Fruit fly (Drosophila melanogaster) whole organism, adult: ENCODE measurements around the gene ssp5.

Experiments used
- CG11617 ChIP-seq: fragments of 200-800 bp; sonication (Bioruptor generic); optimal IDR thresholded peaks from 2 replicates; lab custom pipeline; 2017; ENCODE audit warnings: mild to moderate bottlenecking, missing biosample characterization, missing genetic modification reagents, missing genetic modification characterization
- CG12768 ChIP-seq: fragments of 200-800 bp; sonication (Bioruptor generic); optimal IDR thresholded peaks from 2 replicates; lab custom pipeline; 2017; ENCODE audit warnings: missing biosample characterization, missing genetic modification characterization, mild to moderate bottlenecking, moderate library complexity, missing genetic modification reagents
- CG14711 ChIP-seq: fragments of 200-800 bp; sonication (Bioruptor generic); optimal IDR thresholded peaks from 2 replicates; lab custom pipeline; 2018; ENCODE audit warnings: missing biosample characterization, mild to moderate bottlenecking, missing genetic modification characterization, moderate library complexity
- CG1620 ChIP-seq: fragments of 200-800 bp; sonication (Bioruptor generic); optimal IDR thresholded peaks from 2 replicates; lab custom pipeline; 2016; ENCODE audit warnings: missing biosample characterization, missing genetic modification characterization
- CG33017 ChIP-seq: fragments of 200-800 bp; sonication (Bioruptor generic); optimal IDR thresholded peaks from 2 replicates; lab custom pipeline; 2018; ENCODE audit warnings: missing biosample characterization, mild to moderate bottlenecking, missing genetic modification characterization, moderate library complexity
- CG5204 ChIP-seq: fragments of 200-800 bp; sonication (Bioruptor generic); optimal IDR thresholded peaks from 2 replicates; lab custom pipeline; 2016; ENCODE audit warnings: missing biosample characterization, missing genetic modification characterization
- CG7045 ChIP-seq: fragments of 200-800 bp; sonication (Bioruptor generic); optimal IDR thresholded peaks from 2 replicates; lab custom pipeline; 2017; ENCODE audit warnings: missing biosample characterization, mild to moderate bottlenecking, missing genetic modification characterization
- CG7101 ChIP-seq: fragments of 200-800 bp; sonication (Bioruptor generic); optimal IDR thresholded peaks from 2 replicates; lab custom pipeline; 2018; ENCODE audit warnings: missing biosample characterization, mild to moderate bottlenecking, missing genetic modification characterization, moderate library complexity
- Clk ChIP-seq: fragments of 200-800 bp; sonication (Bioruptor generic); optimal IDR thresholded peaks from 2 replicates; lab custom pipeline; 2017; ENCODE audit warnings: missing biosample characterization, missing genetic modification characterization
- Crg-1 ChIP-seq: fragments of 200-800 bp; sonication (Bioruptor generic); optimal IDR thresholded peaks from 2 replicates; lab custom pipeline; 2016; ENCODE audit warnings: missing biosample characterization, missing genetic modification characterization
- Hr96 ChIP-seq: fragments of 200-800 bp; sonication (Bioruptor generic); optimal IDR thresholded peaks from 2 replicates; lab custom pipeline; 2016; ENCODE audit warnings: missing biosample characterization, missing genetic modification characterization
- Mnt ChIP-seq: fragments of 200-800 bp; sonication (Bioruptor generic); optimal IDR thresholded peaks from 2 replicates; lab custom pipeline; 2016; ENCODE audit warnings: missing biosample characterization, mild to moderate bottlenecking, missing genetic modification characterization
- bab1 ChIP-seq: fragments of 200-800 bp; sonication (Bioruptor generic); optimal IDR thresholded peaks from 3 replicates; lab custom pipeline; 2019; ENCODE audit warnings: missing biosample characterization, mild to moderate bottlenecking, missing genetic modification characterization, moderate library complexity
- cic ChIP-seq: fragments of 200-800 bp; sonication (Bioruptor generic); optimal IDR thresholded peaks from 2 replicates; lab custom pipeline; 2017; ENCODE audit warnings: missing biosample characterization, mild to moderate bottlenecking, missing genetic modification characterization, moderate library complexity
- cnc ChIP-seq, 2 experiments: fragments of >200 bp; optimal IDR thresholded peaks; 2 replicates each; lab custom pipeline; 2017
- kay ChIP-seq: fragments of 200-800 bp; sonication (Bioruptor generic); peaks from one replicate; lab custom pipeline; 2016; ENCODE audit warnings: missing biosample characterization, missing genetic modification characterization, borderline replicate concordance
- ovo ChIP-seq: fragments of 200-800 bp; sonication (Bioruptor generic); optimal IDR thresholded peaks from 2 replicates; lab custom pipeline; 2016; ENCODE audit warnings: missing biosample characterization, missing genetic modification characterization
- pad ChIP-seq: fragments of 200-800 bp; sonication (Bioruptor generic); optimal IDR thresholded peaks from 3 replicates; lab custom pipeline; 2017; ENCODE audit warnings: missing biosample characterization, missing genetic modification characterization, mild to moderate bottlenecking, moderate library complexity, missing genetic modification reagents
- tj ChIP-seq: fragments of 200-800 bp; sonication (Bioruptor generic); optimal IDR thresholded peaks from 3 replicates; lab custom pipeline; 2017; ENCODE audit warnings: missing biosample characterization, mild to moderate bottlenecking, missing genetic modification characterization, moderate library complexity
- toe ChIP-seq: fragments of 200-800 bp; sonication (Bioruptor generic); optimal IDR thresholded peaks from 2 replicates; lab custom pipeline; 2016; ENCODE audit warnings: missing biosample characterization, missing genetic modification characterization

ssp5 gene

DNA sequence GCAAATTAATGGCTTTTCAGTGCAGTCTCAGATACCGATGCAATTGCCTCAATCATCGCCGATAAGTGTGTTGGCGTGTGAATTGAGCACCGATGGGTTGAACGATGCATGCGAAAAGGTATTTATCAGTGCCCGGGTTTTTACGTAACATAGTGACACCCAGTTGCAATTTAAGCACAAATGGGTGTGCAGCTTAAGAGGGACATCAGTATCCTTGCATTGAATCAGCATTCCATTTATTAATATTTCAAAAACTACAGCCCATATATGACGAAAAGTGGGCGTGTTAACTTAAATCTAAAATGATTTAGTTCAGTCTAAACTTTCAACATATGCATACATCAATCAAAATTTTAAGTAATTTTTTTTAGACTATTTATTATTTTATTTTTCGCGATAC, at the start of gene ssp5:
ssp5 (plus strand) TSS at position 301 of the 400 bp plus-strand sequence.
- no peak for TF ChIP-seq kay (GFP tag; lab: Kevin White, UChicago)
- no peak for TF ChIP-seq CG33017
- TF ChIP-seq bab1 (GFP tag; lab: Kevin White, UChicago), result no peak
- no peak for TF ChIP-seq cnc (optimal IDR thresholded peaks at IDR 0.05; lab: Kevin White, UChicago)
- no peak for TF ChIP-seq toe (GFP tag; lab: Kevin White, UChicago)
- no peak for TF ChIP-seq Crg-1
- no peak for TF ChIP-seq CG7045
- TF ChIP-seq CG1620, result no peak
- TF ChIP-seq CG7101 (tag; lab: Kevin White, UChicago), result no peak
- no peak for TF ChIP-seq CG14711 (tag; lab: Kevin White, UChicago)

DNA sequence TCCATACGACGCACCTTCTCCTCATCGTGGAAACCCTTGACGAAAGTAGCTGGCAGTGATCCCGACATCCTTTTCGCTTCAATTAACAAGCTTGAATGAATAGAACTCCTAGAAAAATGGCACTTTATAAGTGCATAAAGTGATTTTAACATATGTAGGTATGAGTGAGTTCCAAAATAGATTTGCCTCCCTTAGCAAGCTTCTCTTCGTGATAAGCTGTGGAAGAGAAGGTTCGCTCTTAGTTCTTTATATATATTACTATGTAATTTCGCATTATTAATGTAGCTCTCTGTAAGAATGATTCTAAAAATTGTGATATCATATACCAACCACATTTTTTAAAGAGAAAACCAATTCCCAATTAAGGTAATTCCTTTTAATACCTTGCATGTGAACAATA, 48.5 kb upstream of the ssp5 start, which contains the start of gene CG3397:
CG3397 (minus strand) TSS at position 101 of the 400 bp plus-strand sequence.
- TF ChIP-seq CG1620, result no peak
- no peak for TF ChIP-seq Clk (GFP tag; lab: Kevin White, UChicago)
- no peak for TF ChIP-seq Hr96 (GFP tag; lab: Kevin White, UChicago)
- no peak for TF ChIP-seq CG11617 (GFP tag; lab: Kevin White, UChicago)
- no peak for TF ChIP-seq bab1 (GFP tag; lab: Kevin White, UChicago)
- TF ChIP-seq cnc (optimal IDR thresholded peaks at IDR 0.05; lab: Kevin White, UChicago), result no peak
- TF ChIP-seq CG33017, result no peak
- TF ChIP-seq cic (GFP tag; lab: Kevin White, UChicago), result no peak
- no peak for TF ChIP-seq CG7101 (tag; lab: Kevin White, UChicago)
- no peak for TF ChIP-seq CG5204 (GFP tag; lab: Kevin White, UChicago)
- no peak for TF ChIP-seq tj (GFP tag; lab: Kevin White, UChicago)
- TF ChIP-seq ovo (GFP tag; lab: Kevin White, UChicago), result no peak
- TF ChIP-seq toe (GFP tag; lab: Kevin White, UChicago), result no peak
- TF ChIP-seq CG12768, result no peak
- TF ChIP-seq Mnt (GFP tag; lab: Kevin White, UChicago), result no peak
- TF ChIP-seq pad, result no peak
- TF ChIP-seq CG14711 (tag; lab: Kevin White, UChicago), result no peak

DNA sequence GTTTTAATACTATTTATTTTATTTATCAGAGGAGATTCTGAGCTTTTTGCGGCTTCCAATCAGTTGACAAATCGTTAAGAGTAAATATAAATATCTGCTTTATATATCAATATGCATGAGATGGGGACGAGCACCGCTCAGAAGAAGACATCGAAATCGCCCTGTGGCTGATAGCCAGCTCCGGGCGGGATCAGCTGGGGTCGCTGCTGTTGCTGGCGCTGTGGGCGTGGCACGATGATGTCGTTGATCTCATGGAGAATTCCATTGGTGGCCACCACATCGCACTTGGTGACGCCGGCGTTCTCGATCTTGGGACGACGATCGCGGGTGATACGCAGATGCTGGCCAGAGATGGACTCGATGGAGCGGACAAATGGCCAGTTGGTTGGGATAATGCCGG, 48.1 kb upstream of the ssp5 start:
- TF ChIP-seq CG5204 (GFP tag; lab: Kevin White, UChicago) (no peak), Mnt (GFP tag; lab: Kevin White, UChicago) (no peak), CG14711 (tag; lab: Kevin White, UChicago) (no peak), toe (GFP tag; lab: Kevin White, UChicago) (no peak), CG12768 (no peak), Crg-1 (no peak), CG33017 (no peak), bab1 (GFP tag; lab: Kevin White, UChicago) (no peak), pad (no peak), tj (GFP tag; lab: Kevin White, UChicago) (no peak), Clk (GFP tag; lab: Kevin White, UChicago) (no peak), kay (GFP tag; lab: Kevin White, UChicago) (no peak), CG1620 (no peak), cic (GFP tag; lab: Kevin White, UChicago) (no peak), CG7101 (tag; lab: Kevin White, UChicago) (no peak), CG11617 (GFP tag; lab: Kevin White, UChicago) (no peak)

DNA sequence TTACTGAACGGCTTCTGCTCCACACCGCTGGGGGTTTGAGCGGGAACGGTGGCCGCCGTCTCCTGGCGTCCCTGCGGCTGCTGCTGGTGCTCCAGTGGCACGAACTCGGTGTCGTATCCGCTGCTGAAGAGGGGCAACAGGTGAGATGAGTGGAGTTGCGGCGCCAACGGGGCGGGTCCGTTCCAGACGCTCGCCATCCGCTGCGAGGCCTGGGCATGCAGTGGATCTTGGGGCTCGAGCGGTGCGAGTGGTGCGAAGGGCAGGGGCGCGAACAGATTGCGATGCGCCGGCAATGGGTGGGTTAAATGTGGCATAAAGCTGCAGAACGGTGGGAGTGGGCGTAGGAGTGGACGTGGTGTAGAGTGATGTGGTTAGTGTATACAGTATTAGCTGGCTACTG, 43.7 kb upstream of the ssp5 start:
- TF ChIP-seq tj (GFP tag; lab: Kevin White, UChicago) (no peak), kay (GFP tag; lab: Kevin White, UChicago) (no peak), CG7101 (tag; lab: Kevin White, UChicago) (no peak), Clk (GFP tag; lab: Kevin White, UChicago) (no peak), Mnt (GFP tag; lab: Kevin White, UChicago) (no peak), CG7045 (no peak), CG1620 (no peak), ovo (GFP tag; lab: Kevin White, UChicago) (no peak), Hr96 (GFP tag; lab: Kevin White, UChicago) (no peak), CG5204 (GFP tag; lab: Kevin White, UChicago) (no peak), cic (GFP tag; lab: Kevin White, UChicago) (no peak)

- TF ChIP-seq Clk (GFP tag; lab: Kevin White, UChicago) (no peak), kay (GFP tag; lab: Kevin White, UChicago) (peak; percentile 62), pad (no peak), tj (GFP tag; lab: Kevin White, UChicago) (peak; percentile 83), CG11617 (GFP tag; lab: Kevin White, UChicago) (no peak)
Observed at dm6 chr3R:11989996-11990395, 42.9 kb upstream of the ssp5 start.

DNA sequence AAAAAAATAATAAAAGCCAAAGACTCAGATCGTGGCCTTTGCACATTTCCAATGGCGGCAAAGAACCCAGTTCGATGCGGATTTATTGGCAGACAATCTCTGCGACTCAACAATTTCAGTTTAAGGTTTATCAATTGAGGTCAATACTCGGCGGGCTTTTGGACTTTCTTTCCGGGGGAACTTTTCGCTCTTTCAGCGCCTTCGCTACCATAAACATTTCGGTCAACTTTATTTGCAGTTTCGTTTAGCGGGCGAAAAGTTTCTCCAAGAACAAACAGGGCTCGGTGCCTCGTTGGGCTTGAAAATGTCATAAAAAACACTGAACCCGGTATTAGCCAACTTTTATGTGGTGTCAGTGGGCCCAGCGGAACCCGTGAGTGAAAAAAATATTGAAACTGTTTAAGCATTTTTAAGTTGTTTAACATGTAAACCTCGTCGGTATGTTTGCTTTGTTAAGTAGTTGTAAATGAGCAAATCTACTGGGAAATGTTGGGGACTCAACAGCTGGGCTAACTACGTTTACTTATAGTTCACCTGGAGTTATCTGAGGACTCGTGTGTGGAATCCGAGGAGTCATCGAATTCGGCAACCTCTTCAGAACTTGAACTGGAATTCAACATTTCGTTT, 41.3 kb upstream of the ssp5 start:
- TF ChIP-seq toe (GFP tag; lab: Kevin White, UChicago), result no peak
- peak; percentile 64 for TF ChIP-seq tj (GFP tag; lab: Kevin White, UChicago)
- no peak for TF ChIP-seq CG14711 (tag; lab: Kevin White, UChicago)
- no peak for TF ChIP-seq CG7101 (tag; lab: Kevin White, UChicago)
- TF ChIP-seq bab1 (GFP tag; lab: Kevin White, UChicago), result no peak
- TF ChIP-seq CG12768, result no peak
